Fruit fly (Drosophila melanogaster): ENCODE results near the gene CG5823.

CG5823 gene

DNA sequence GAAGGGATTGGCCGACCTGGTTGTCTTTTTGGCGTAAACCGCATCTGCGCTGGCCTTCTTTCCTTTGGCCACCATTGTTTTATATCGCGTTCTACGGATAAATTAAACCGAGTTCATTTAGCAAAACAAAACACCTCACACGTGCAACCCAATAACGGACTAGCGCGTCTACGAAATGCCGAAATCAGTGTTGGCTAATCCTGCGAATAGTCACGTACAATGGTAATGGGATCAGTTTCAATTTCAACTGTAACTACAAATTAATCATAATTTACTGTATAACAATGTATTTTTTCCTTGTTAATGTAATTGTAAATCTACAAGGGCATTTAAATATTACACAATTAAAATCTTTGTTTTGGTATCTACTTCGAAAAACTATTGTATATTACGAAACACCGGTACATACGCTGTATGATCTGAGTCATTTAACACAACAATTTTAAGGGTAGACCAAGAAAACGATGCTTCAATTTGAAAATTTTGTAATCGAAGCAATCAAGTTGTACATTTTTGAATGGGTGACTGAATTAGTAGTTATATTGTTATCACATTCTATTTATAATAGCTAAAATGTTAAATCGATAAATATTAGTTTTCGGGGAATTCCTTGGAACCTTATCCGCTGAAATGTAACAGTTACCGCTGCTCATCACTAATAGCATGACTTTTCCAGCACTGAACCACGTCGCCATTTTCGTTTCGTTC is 5.6 kb upstream of the CG5823 start, which contains the start of gene SF1:
SF1 (plus strand) TSS at position 633 of the 708 bp plus-strand sequence.
- TF ChIP-seq Sp1 (GFP tag; optimal IDR thresholded peaks at IDR 0.05), result no peak
- peak; percentile 33 for TF ChIP-seq Hr83 (GFP tag; optimal IDR thresholded peaks at IDR 0.05; ENCODE audit: poor library complexity, severe bottlenecking)
- TF ChIP-seq CG32264 (GFP tag; optimal IDR thresholded peaks at IDR 0.05), result no peak
- no peak for TF ChIP-seq Dfd (GFP tag; optimal IDR thresholded peaks at IDR 0.05)
- TF ChIP-seq rgr (GFP tag; optimal IDR thresholded peaks at IDR 0.05), result no peak
- TF ChIP-seq CrebA (GFP tag; optimal IDR thresholded peaks at IDR 0.05; ENCODE audit: borderline replicate concordance), result no peak
- no peak for TF ChIP-seq sage (GFP tag; optimal IDR thresholded peaks at IDR 0.05)
- TF ChIP-seq h (GFP tag; optimal IDR thresholded peaks at IDR 0.05), result peak; percentile 40
- TF ChIP-seq dmrt93B (GFP tag; optimal IDR thresholded peaks at IDR 0.05), result peak; percentile 63
- no peak for TF ChIP-seq fru (GFP tag; optimal IDR thresholded peaks at IDR 0.05)
- TF ChIP-seq Dif (GFP tag; optimal IDR thresholded peaks at IDR 0.05; ENCODE audit: partially characterized antibody), result no peak
- no peak for TF ChIP-seq dl (GFP tag; optimal IDR thresholded peaks at IDR 0.05; ENCODE audit: insufficient read depth in 1 of 2, partially characterized antibody in 2 of 2)
- TF ChIP-seq ey (GFP tag; optimal IDR thresholded peaks at IDR 0.05), result peak; percentile 26
- peak; percentile 80 for TF ChIP-seq woc (GFP tag; optimal IDR thresholded peaks at IDR 0.05)
- peak; percentile 53 for TF ChIP-seq HLH106 (tag; optimal IDR thresholded peaks at IDR 0.05)
- peak; percentile 7 for TF ChIP-seq OdsH (GFP tag; optimal IDR thresholded peaks at IDR 0.05)
- TF ChIP-seq psq (GFP tag; optimal IDR thresholded peaks at IDR 0.05), result peak; percentile 52
- peak; percentile 90 for TF ChIP-seq Myc (optimal IDR thresholded peaks at IDR 0.05)
- no peak for TF ChIP-seq Mio (GFP tag; optimal IDR thresholded peaks at IDR 0.05)
- TF ChIP-seq Rel (GFP tag; optimal IDR thresholded peaks at IDR 0.05), result no peak
- TF ChIP-seq Rel (tag; optimal IDR thresholded peaks at IDR 0.05), result peak; percentile 73

DNA sequence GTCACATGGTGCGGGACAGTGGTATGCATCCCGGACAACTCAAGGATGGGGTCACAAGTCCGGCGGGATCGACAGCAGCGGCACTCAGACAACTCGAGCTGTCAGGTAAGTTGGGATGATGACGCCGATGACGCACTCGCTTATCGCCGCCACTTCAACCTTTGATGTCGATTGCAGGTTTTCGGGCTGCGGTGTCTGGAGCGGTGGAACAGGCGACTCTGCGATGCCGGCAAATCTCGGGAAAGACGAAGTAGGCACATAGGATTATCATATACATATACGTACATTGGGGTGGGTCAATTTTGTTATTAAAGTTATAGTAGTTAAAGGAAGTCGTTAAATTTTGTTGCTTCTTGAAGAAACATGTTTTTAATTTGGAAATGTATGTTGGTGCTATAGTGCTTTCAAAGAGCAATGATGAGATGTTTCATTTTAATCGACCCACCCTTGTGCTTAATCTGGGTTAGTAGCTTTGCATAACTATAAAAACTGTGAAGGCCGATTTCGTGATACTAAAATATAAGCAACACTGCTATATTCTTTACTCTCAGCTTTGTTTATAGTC is 2.3 kb upstream of the CG5823 start:
- TF ChIP-seq ey (GFP tag; optimal IDR thresholded peaks at IDR 0.05), result peak; percentile 44
- no peak for TF ChIP-seq dmrt93B (GFP tag; optimal IDR thresholded peaks at IDR 0.05)
- no peak for TF ChIP-seq HLH106 (tag; optimal IDR thresholded peaks at IDR 0.05)
- no peak for TF ChIP-seq CG9705 (GFP tag; optimal IDR thresholded peaks at IDR 0.05)
- TF ChIP-seq dl (GFP tag; optimal IDR thresholded peaks at IDR 0.05; ENCODE audit: insufficient read depth in 1 of 2, partially characterized antibody in 2 of 2), result no peak
- TF ChIP-seq Vsx2 (GFP tag; optimal IDR thresholded peaks at IDR 0.05; ENCODE audit: partially characterized antibody), result no peak
- TF ChIP-seq OdsH (GFP tag; optimal IDR thresholded peaks at IDR 0.05), result peak; percentile 50
- no peak for TF ChIP-seq Dif (GFP tag; optimal IDR thresholded peaks at IDR 0.05; ENCODE audit: partially characterized antibody)
- no peak for TF ChIP-seq pan (optimal IDR thresholded peaks at IDR 0.05)
- TF ChIP-seq Hr83 (GFP tag; optimal IDR thresholded peaks at IDR 0.05; ENCODE audit: poor library complexity, severe bottlenecking), result no peak
- peak; percentile 9 for TF ChIP-seq psq (GFP tag; optimal IDR thresholded peaks at IDR 0.05)
- TF ChIP-seq woc (GFP tag; optimal IDR thresholded peaks at IDR 0.05), result no peak
- TF ChIP-seq CrebA (GFP tag; optimal IDR thresholded peaks at IDR 0.05; ENCODE audit: borderline replicate concordance), result no peak
- TF ChIP-seq sage (GFP tag; optimal IDR thresholded peaks at IDR 0.05), result no peak
- no peak for TF ChIP-seq sv (GFP tag; optimal IDR thresholded peaks at IDR 0.05)
- no peak for TF ChIP-seq Dfd (GFP tag; optimal IDR thresholded peaks at IDR 0.05)
- TF ChIP-seq foxo (GFP tag; optimal IDR thresholded peaks at IDR 0.05), result peak in 1 of 2 experiments; percentile 43
- TF ChIP-seq h (GFP tag; optimal IDR thresholded peaks at IDR 0.05), result peak; percentile 25
- TF ChIP-seq N (GFP tag; optimal IDR thresholded peaks at IDR 0.05), result no peak
- TF ChIP-seq br (GFP tag; optimal IDR thresholded peaks at IDR 0.05), result peak; percentile 17
- peak; percentile 63 for TF ChIP-seq rgr (GFP tag; optimal IDR thresholded peaks at IDR 0.05)
- no peak for TF ChIP-seq Rel (GFP tag; optimal IDR thresholded peaks at IDR 0.05)
- TF ChIP-seq Rel (tag; optimal IDR thresholded peaks at IDR 0.05), result no peak
- no peak for TF ChIP-seq GATAd (GFP tag; optimal IDR thresholded peaks at IDR 0.05)

DNA sequence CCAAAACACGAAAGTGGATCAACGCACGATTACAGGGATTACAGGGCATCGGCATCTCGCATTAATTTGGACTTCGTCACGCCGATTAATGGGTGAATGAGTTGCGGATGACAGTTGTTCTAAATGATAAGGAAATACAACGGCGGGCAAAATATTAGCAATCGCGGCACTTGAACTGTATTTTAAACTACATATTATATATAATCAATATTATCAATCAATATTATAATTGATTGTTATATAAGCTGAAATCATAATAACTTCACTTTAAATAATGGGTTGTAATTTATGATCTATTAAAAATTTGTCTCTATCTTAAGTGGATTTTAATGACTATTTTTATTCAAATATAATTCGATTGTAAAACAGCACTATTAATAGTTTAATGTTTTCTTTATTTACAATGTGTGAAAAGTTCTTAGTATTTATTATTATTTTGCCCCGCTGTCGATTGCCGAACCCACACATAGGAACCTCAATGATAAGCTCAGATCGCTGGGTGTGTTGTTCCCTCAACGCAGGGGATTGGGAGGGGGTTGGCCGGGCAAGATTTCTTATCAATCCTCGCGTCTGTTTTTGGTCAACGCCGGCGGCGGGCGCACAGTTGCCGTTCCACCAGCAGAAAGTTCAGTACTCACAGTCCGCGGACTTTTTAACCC is 848 bp upstream of the CG5823 start:
- TF ChIP-seq ey (GFP tag; optimal IDR thresholded peaks at IDR 0.05) (no peak), Rel (GFP tag; optimal IDR thresholded peaks at IDR 0.05) (no peak), Rel (tag; optimal IDR thresholded peaks at IDR 0.05) (peak; percentile 86), OdsH (GFP tag; optimal IDR thresholded peaks at IDR 0.05) (peak; percentile 52), psq (GFP tag; optimal IDR thresholded peaks at IDR 0.05) (peak; percentile 80), Jra (GFP tag; optimal IDR thresholded peaks at IDR 0.05) (peak; percentile 4), HLH106 (tag; optimal IDR thresholded peaks at IDR 0.05) (peak; percentile 73), dmrt93B (GFP tag; optimal IDR thresholded peaks at IDR 0.05) (peak; percentile 37), br (GFP tag; optimal IDR thresholded peaks at IDR 0.05) (peak; percentile 30), foxo (GFP tag; optimal IDR thresholded peaks at IDR 0.05) (peak in 1 of 2 experiments; percentile 75), Hnf4 (GFP tag; optimal IDR thresholded peaks at IDR 0.05) (peak; percentile 54), h (GFP tag; optimal IDR thresholded peaks at IDR 0.05) (peak; percentile 55), Hr83 (GFP tag; optimal IDR thresholded peaks at IDR 0.05; ENCODE audit: poor library complexity, severe bottlenecking) (peak; percentile 44), brk (GFP tag; optimal IDR thresholded peaks at IDR 0.05) (no peak), fru (GFP tag; optimal IDR thresholded peaks at IDR 0.05) (peak; percentile 42), Sp1 (GFP tag; optimal IDR thresholded peaks at IDR 0.05) (peak; percentile 82), pan (optimal IDR thresholded peaks at IDR 0.05) (no peak), rgr (GFP tag; optimal IDR thresholded peaks at IDR 0.05) (peak; percentile 55), CG32264 (GFP tag; optimal IDR thresholded peaks at IDR 0.05) (no peak), Dfd (GFP tag; optimal IDR thresholded peaks at IDR 0.05) (no peak), Abd-B (GFP tag; optimal IDR thresholded peaks at IDR 0.05) (no peak)
